Worm (Caenorhabditis elegans) whole organism, late embryonic: ENCODE measurements around the gene skat-1.
"Not testable (repeated sequence)": the region's sequence is repeated elsewhere in the genome, so short reads cannot be mapped to it uniquely, and the experiment has no call there.

Source experiments
- ama-1 ChIP-seq: fragments of 150-350 bp; optimal IDR thresholded peaks from 2 replicates; lab custom pipeline; 2014
- ceh-34 ChIP-seq: sonication (generic microtip); optimal IDR thresholded peaks from 2 replicates; lab custom pipeline; 2016; ENCODE audit warnings: mild to moderate bottlenecking, missing genetic modification characterization, missing compliant biosample characterization
- dve-1 ChIP-seq: sonication (generic microtip); optimal IDR thresholded peaks from 2 replicates; lab custom pipeline; 2017; ENCODE audit warnings: antibody characterized with exemption, mild to moderate bottlenecking, missing genetic modification characterization, missing compliant biosample characterization
- eyg-1 ChIP-seq: sonication (generic microtip); optimal IDR thresholded peaks from 2 replicates; lab custom pipeline; 2016; ENCODE audit warnings: missing genotype, missing genetic modification characterization, missing compliant biosample characterization
- fax-1 ChIP-seq: sonication (generic microtip); optimal IDR thresholded peaks from 2 replicates; lab custom pipeline; 2016; ENCODE audit warnings: missing genotype, missing genetic modification characterization, missing compliant biosample characterization
- fkh-10 ChIP-seq: fragments of 150-350 bp; optimal IDR thresholded peaks from 2 replicates; lab custom pipeline; 2014; ENCODE audit warnings: missing biosample characterization, missing genetic modification reagents, missing genetic modification characterization
- hlh-30 ChIP-seq: sonication (generic microtip); optimal IDR thresholded peaks from 2 replicates; lab custom pipeline; 2017; ENCODE audit warnings: antibody characterized with exemption, missing genetic modification characterization, missing compliant biosample characterization; ENCODE audit not compliant: insufficient read depth
- lim-6 ChIP-seq: sonication (generic microtip); optimal IDR thresholded peaks from 2 replicates; lab custom pipeline; 2016; ENCODE audit warnings: missing genetic modification characterization, missing compliant biosample characterization
- nhr-11 ChIP-seq: fragments of 150-350 bp; optimal IDR thresholded peaks from 2 replicates; lab custom pipeline; 2014; ENCODE audit warnings: missing biosample characterization, missing genetic modification characterization
- tbx-2 ChIP-seq: sonication (generic microtip); optimal IDR thresholded peaks from 2 replicates; lab custom pipeline; 2016; ENCODE audit warnings: missing genetic modification characterization, missing compliant biosample characterization
- ttx-3 ChIP-seq: sonication (generic microtip); optimal IDR thresholded peaks from 2 replicates; lab custom pipeline; 2016; ENCODE audit warnings: missing genetic modification reagents, missing genetic modification characterization, missing compliant biosample characterization

DNA sequence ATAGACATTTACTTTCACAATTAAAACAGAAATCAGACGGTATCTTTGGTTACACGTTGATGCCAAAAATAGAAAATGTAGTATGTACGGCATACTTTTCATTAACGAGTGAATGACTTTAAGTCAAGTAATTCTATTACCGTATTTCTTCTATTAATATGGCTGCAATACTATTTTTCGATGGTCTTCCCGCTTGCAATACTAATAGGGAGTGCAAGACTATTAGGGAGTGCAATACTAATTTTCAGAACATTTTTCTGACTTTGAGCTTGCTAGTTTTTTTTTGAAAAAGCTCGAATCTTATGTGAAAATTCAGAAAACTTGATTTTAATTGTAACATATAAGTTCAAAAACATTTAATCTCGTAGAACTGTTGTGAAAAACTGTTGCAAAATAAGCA lies 6.8 kb downstream of the skat-1 start, which contains the start of gene R08D7.7:
- TF ChIP-seq hlh-30; fkh-10 (GFP tag; lab: Kevin White, UChicago); ceh-34; fax-1; ama-1 (lab: Kevin White, UChicago); nhr-11 (tag; lab: Kevin White, UChicago); dve-1 (tag; lab: Kevin White, UChicago); tbx-2 (tag; lab: Kevin White, UChicago); eyg-1 (tag; lab: Kevin White, UChicago); lim-6; ttx-3: not testable (repeated sequence)
